Fruit fly (Drosophila melanogaster): ENCODE measurements around the gene CG6980.

DNA sequence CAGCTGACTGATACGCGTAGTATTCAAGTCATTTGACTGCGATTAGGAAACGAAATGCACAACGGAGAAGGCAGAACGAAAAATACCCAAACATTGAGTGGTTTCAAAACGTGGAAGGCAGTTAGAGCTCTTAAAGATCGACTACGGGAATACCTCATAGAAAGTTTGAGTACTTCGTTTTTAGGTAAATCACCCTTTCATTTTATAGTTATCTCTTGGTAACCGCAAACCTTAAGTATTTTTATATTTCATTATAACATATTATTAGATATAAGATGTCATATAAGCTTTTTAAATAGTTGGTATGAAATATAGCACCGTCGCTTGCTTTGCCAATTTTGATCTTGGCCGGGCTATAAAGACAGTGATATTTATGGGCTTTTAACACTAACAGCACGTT, 37.7 kb downstream of the CG6980 start:
- no peak for TF ChIP-seq br (GFP tag; optimal IDR thresholded peaks at IDR 0.05)
- no peak for TF ChIP-seq Myc (optimal IDR thresholded peaks at IDR 0.05)
- no peak for TF ChIP-seq Abd-B (GFP tag; optimal IDR thresholded peaks at IDR 0.05)
- TF ChIP-seq usp (GFP tag; optimal IDR thresholded peaks at IDR 0.05): no peak
- TF ChIP-seq fru (GFP tag; optimal IDR thresholded peaks at IDR 0.05): no peak
- no peak for TF ChIP-seq Rel (GFP tag; optimal IDR thresholded peaks at IDR 0.05)
- no peak for TF ChIP-seq Rel (tag; optimal IDR thresholded peaks at IDR 0.05)
